Fruit fly (Drosophila melanogaster): ENCODE results near the gene CG1486.
A peak's percentile ranks its signal among the peaks of the same experiment; 100 is the strongest.

Gene CG1486

dm6 chrX:21362878-21363277, 39.0 kb downstream of the CG1486 start, which contains the start of the genes bbx and waw (continued):
- no peak for TF ChIP-seq vnd (GFP tag; IDR thresholded peaks at IDR 0.05; ENCODE audit: partially characterized antibody)
- peak; percentile 20 for TF ChIP-seq CG34376 (GFP tag; optimal IDR thresholded peaks at IDR 0.05)
- TF ChIP-seq CG12071 (GFP tag; optimal IDR thresholded peaks at IDR 0.05): no peak
- TF ChIP-seq Awh (GFP tag; IDR thresholded peaks at IDR 0.05): no peak
- no peak for TF ChIP-seq sim (GFP tag; IDR thresholded peaks at IDR 0.05)
- no peak for TF ChIP-seq tap (tag; optimal IDR thresholded peaks at IDR 0.05)
- TF ChIP-seq ERR (GFP tag; optimal IDR thresholded peaks at IDR 0.05): no peak
- TF ChIP-seq mirr (GFP tag; optimal IDR thresholded peaks at IDR 0.05): peak; percentile 54
- no peak for TF ChIP-seq unc-4 (GFP tag; IDR thresholded peaks at IDR 0.05; ENCODE audit: partially characterized antibody)
- no peak for TF ChIP-seq cad (GFP tag; optimal IDR thresholded peaks at IDR 0.05)
- no peak for TF ChIP-seq CG17612 (GFP tag; IDR thresholded peaks at IDR 0.05)
- no peak for TF ChIP-seq CG14965 (GFP tag; optimal IDR thresholded peaks at IDR 0.05; ENCODE audit: borderline replicate concordance)
- TF ChIP-seq CG11398 (GFP tag; optimal IDR thresholded peaks at IDR 0.05): no peak
- peak; percentile 87 for TF ChIP-seq gfzf (GFP tag; optimal IDR thresholded peaks at IDR 0.05)
- TF ChIP-seq CG33213 (GFP tag; optimal IDR thresholded peaks at IDR 0.05): peak; percentile 66
- no peak for TF ChIP-seq chn (GFP tag; optimal IDR thresholded peaks at IDR 0.05)
- no peak for TF ChIP-seq CG15073 (GFP tag; optimal IDR thresholded peaks at IDR 0.05)
- no peak for TF ChIP-seq CG7786 (GFP tag; optimal IDR thresholded peaks at IDR 0.05)
- no peak for TF ChIP-seq CG6765 (GFP tag; optimal IDR thresholded peaks at IDR 0.05)
- no peak for TF ChIP-seq tx (GFP tag; optimal IDR thresholded peaks at IDR 0.05)
- no peak for TF ChIP-seq cwo (GFP tag; optimal IDR thresholded peaks at IDR 0.05)
- TF ChIP-seq ranshi (GFP tag; IDR thresholded peaks at IDR 0.05): no peak
- TF ChIP-seq usp (GFP tag; optimal IDR thresholded peaks at IDR 0.05): no peak
- no peak for TF ChIP-seq Doc3 (GFP tag; IDR thresholded peaks at IDR 0.05; ENCODE audit: partially characterized antibody)
- no peak for TF ChIP-seq rib (GFP tag; IDR thresholded peaks at IDR 0.05)
- no peak for TF ChIP-seq CG7372 (GFP tag; IDR thresholded peaks at IDR 0.05)
- TF ChIP-seq CG5953 (GFP tag; IDR thresholded peaks at IDR 0.05): no peak
- peak; percentile 86 for TF ChIP-seq sqz (GFP tag; optimal IDR thresholded peaks at IDR 0.05)
- TF ChIP-seq CG10366 (GFP tag; IDR thresholded peaks at IDR 0.05): no peak
- TF ChIP-seq vvl (GFP tag; IDR thresholded peaks at IDR 0.05): peak; percentile 59
- no peak for TF ChIP-seq abd-A (tag; optimal IDR thresholded peaks at IDR 0.05)
- no peak for TF ChIP-seq chm (GFP tag; IDR thresholded peaks at IDR 0.05)
- TF ChIP-seq toy (GFP tag; IDR thresholded peaks at IDR 0.05): no peak
- TF ChIP-seq CG11504 (tag; optimal IDR thresholded peaks at IDR 0.05): no peak
- peak; percentile 17 for TF ChIP-seq CG4707 (GFP tag; optimal IDR thresholded peaks at IDR 0.05)
- no peak for TF ChIP-seq CG8478 (optimal IDR thresholded peaks at IDR 0.05)
- TF ChIP-seq Ssrp (tag; optimal IDR thresholded peaks at IDR 0.05): no peak
- TF ChIP-seq CG6791 (GFP tag; IDR thresholded peaks at IDR 0.05; ENCODE audit: partially characterized antibody): no peak
- TF ChIP-seq Ptx1 (GFP tag; IDR thresholded peaks at IDR 0.05): no peak
- TF ChIP-seq pho (GFP tag; optimal IDR thresholded peaks at IDR 0.05): peak; percentile 18
- no peak for TF ChIP-seq CG12299 (tag; optimal IDR thresholded peaks at IDR 0.05)
- TF ChIP-seq peb (GFP tag; IDR thresholded peaks at IDR 0.05): no peak
- TF ChIP-seq sima (GFP tag; optimal IDR thresholded peaks at IDR 0.05): no peak
- no peak for TF ChIP-seq Opbp (GFP tag; IDR thresholded peaks at IDR 0.05; ENCODE audit: partially characterized antibody)
- TF ChIP-seq pb (GFP tag; optimal IDR thresholded peaks at IDR 0.05): no peak
- peak; percentile 27; the same call in 1 of the 2 replicates for TF ChIP-seq CG3847 (GFP tag; IDR thresholded peaks at IDR 0.05)
- no peak for TF ChIP-seq Mad (GFP tag; optimal IDR thresholded peaks at IDR 0.05)
- TF ChIP-seq Vsx1 (GFP tag; optimal IDR thresholded peaks at IDR 0.05): no peak
- TF ChIP-seq knrl (GFP tag; IDR thresholded peaks at IDR 0.05; ENCODE audit: partially characterized antibody): no peak; the same call in 2 of the 3 replicates
- TF ChIP-seq fd3F (GFP tag; optimal IDR thresholded peaks at IDR 0.05): no peak
- TF ChIP-seq CG2678 (tag; optimal IDR thresholded peaks at IDR 0.05): no peak
- TF ChIP-seq stwl (tag; optimal IDR thresholded peaks at IDR 0.05): peak; percentile 57
